Worm (Caenorhabditis elegans) whole organism, L3 larva: ENCODE data around the gene sph-1.

Source experiments
- R02D3.7 ChIP-seq: fragments of 150-350 bp; optimal IDR thresholded peaks from 2 replicates; lab custom pipeline; 2014; ENCODE audit warnings: missing biosample characterization, missing genetic modification characterization
- ama-1 ChIP-seq: fragments of 150-350 bp; optimal IDR thresholded peaks from 2 replicates; lab custom pipeline; 2018
- ceh-28 ChIP-seq: fragments of 150-350 bp; optimal IDR thresholded peaks from 2 replicates; lab custom pipeline; 2014; ENCODE audit warnings: missing biosample characterization, missing genetic modification reagents, missing genetic modification characterization
- ceh-82 ChIP-seq: fragments of 150-350 bp; optimal IDR thresholded peaks from 2 replicates; lab custom pipeline; 2014; ENCODE audit warnings: missing biosample characterization, missing genetic modification characterization
- egl-27 ChIP-seq: sonication (generic microtip); optimal IDR thresholded peaks from 4 replicates; lab custom pipeline; 2017; ENCODE audit warnings: missing biosample characterization, missing genetic modification reagents, missing genetic modification characterization
- egl-5 ChIP-seq: fragments of 150-350 bp; optimal IDR thresholded peaks from 2 replicates; lab custom pipeline; 2017; ENCODE audit warnings: missing biosample characterization, missing genetic modification reagents, missing genetic modification characterization, inconsistent platforms
- elt-1 ChIP-seq: fragments of 150-350 bp; optimal IDR thresholded peaks from 2 replicates; lab custom pipeline; 2014; ENCODE audit warnings: missing biosample characterization, missing genetic modification characterization
- elt-2 ChIP-seq: sonication (generic microtip); optimal IDR thresholded peaks from 2 replicates; lab custom pipeline; 2016; ENCODE audit warnings: missing genetic modification reagents, mild to moderate bottlenecking, missing genetic modification characterization, missing compliant biosample characterization
- eor-1 ChIP-seq, 2 experiments: fragments of 150-350 bp; optimal IDR thresholded peaks; 2 replicates each; lab custom pipeline; 2014 to 2018; ENCODE audit warnings: missing biosample characterization in 2 of 2, missing genetic modification characterization in 2 of 2
- fkh-10 ChIP-seq: sonication (generic microtip); optimal IDR thresholded peaks from 2 replicates; lab custom pipeline; 2017; ENCODE audit warnings: missing biosample characterization, missing genetic modification reagents, missing genetic modification characterization
- fkh-2 ChIP-seq: fragments of 150-350 bp; optimal IDR thresholded peaks from 2 replicates; lab custom pipeline; 2014; ENCODE audit warnings: missing biosample characterization, missing genetic modification reagents, missing genetic modification characterization
- fos-1 ChIP-seq: fragments of 150-350 bp; optimal IDR thresholded peaks from 2 replicates; lab custom pipeline; 2014; ENCODE audit warnings: missing biosample characterization, missing genetic modification characterization
- hmg-11 ChIP-seq: sonication (generic microtip); optimal IDR thresholded peaks from 2 replicates; lab custom pipeline; 2016; ENCODE audit warnings: missing genetic modification characterization, missing compliant biosample characterization
- jun-1 ChIP-seq: fragments of 150-350 bp; optimal IDR thresholded peaks from 2 replicates; lab custom pipeline; 2014; ENCODE audit warnings: missing biosample characterization, missing genetic modification reagents, missing genetic modification characterization
- lin-15B ChIP-seq: fragments of 150-350 bp; optimal IDR thresholded peaks from 2 replicates; lab custom pipeline; 2014; ENCODE audit warnings: missing biosample characterization, missing genetic modification characterization
- lin-39 ChIP-seq: fragments of 150-350 bp; optimal IDR thresholded peaks from 2 replicates; lab custom pipeline; 2018; ENCODE audit warnings: missing biosample characterization, missing genetic modification reagents, missing genetic modification characterization
- mdl-1 ChIP-seq: fragments of 150-350 bp; optimal IDR thresholded peaks from 2 replicates; lab custom pipeline; 2014; ENCODE audit warnings: missing biosample characterization, missing genetic modification characterization
- nhr-12 ChIP-seq: fragments of 150-350 bp; optimal IDR thresholded peaks from 2 replicates; lab custom pipeline; 2014; ENCODE audit warnings: missing biosample characterization, missing genetic modification characterization
- nhr-23 ChIP-seq: fragments of 150-350 bp; optimal IDR thresholded peaks from 2 replicates; lab custom pipeline; 2014; ENCODE audit warnings: missing biosample characterization, missing genetic modification reagents, missing genetic modification characterization
- nhr-25 ChIP-seq: sonication (generic microtip); optimal IDR thresholded peaks from 2 replicates; lab custom pipeline; 2017; ENCODE audit warnings: missing biosample characterization, missing genetic modification characterization
- nhr-28 ChIP-seq: fragments of 150-350 bp; optimal IDR thresholded peaks from 2 replicates; lab custom pipeline; 2014; ENCODE audit warnings: missing biosample characterization, missing genetic modification characterization
- nhr-43 ChIP-seq: sonication (generic microtip); optimal IDR thresholded peaks from 2 replicates; lab custom pipeline; 2016; ENCODE audit warnings: mild to moderate bottlenecking, missing genetic modification characterization, missing compliant biosample characterization; ENCODE audit not compliant: poor library complexity, severe bottlenecking
- nhr-67 ChIP-seq: fragments of 150-350 bp; optimal IDR thresholded peaks from 2 replicates; lab custom pipeline; 2014; ENCODE audit warnings: missing biosample characterization, missing genetic modification characterization
- nhr-76 ChIP-seq: fragments of 150-350 bp; sonication (generic microtip); optimal IDR thresholded peaks from 5 replicates; lab custom pipeline; 2014; ENCODE audit warnings: missing biosample characterization, missing genetic modification characterization
- nhr-77 ChIP-seq: fragments of 150-350 bp; optimal IDR thresholded peaks from 2 replicates; lab custom pipeline; 2014; ENCODE audit warnings: missing biosample characterization, missing genetic modification characterization
- pha-4 ChIP-seq: fragments of 150-350 bp; optimal IDR thresholded peaks from 2 replicates; lab custom pipeline; 2014; ENCODE audit warnings: missing biosample characterization, missing genetic modification reagents, missing genetic modification characterization
- pqm-1 ChIP-seq: fragments of 150-350 bp; optimal IDR thresholded peaks from 2 replicates; lab custom pipeline; 2017; ENCODE audit warnings: missing biosample characterization, missing genetic modification characterization, inconsistent platforms
- sea-2 ChIP-seq: fragments of 150-350 bp; sonication (generic microtip); optimal IDR thresholded peaks from 4 replicates; lab custom pipeline; 2014; ENCODE audit warnings: missing biosample characterization, missing genetic modification reagents, missing genetic modification characterization
- skn-1 ChIP-seq: fragments of 150-350 bp; optimal IDR thresholded peaks from 2 replicates; lab custom pipeline; 2014; ENCODE audit warnings: missing biosample characterization, missing genetic modification characterization
- snpc-4 ChIP-seq: fragments of 150-350 bp; optimal IDR thresholded peaks from 2 replicates; lab custom pipeline; 2014; ENCODE audit warnings: missing biosample characterization, missing genetic modification characterization
- tbx-2 ChIP-seq: sonication (generic microtip); optimal IDR thresholded peaks from 2 replicates; lab custom pipeline; 2016; ENCODE audit warnings: mild to moderate bottlenecking, missing genetic modification characterization, missing compliant biosample characterization
- unc-62 ChIP-seq: fragments of 150-350 bp; sonication (generic microtip); optimal IDR thresholded peaks from 4 replicates; lab custom pipeline; 2014; ENCODE audit warnings: missing biosample characterization, missing genetic modification reagents, missing genetic modification characterization
- ztf-11 ChIP-seq: fragments of 150-350 bp; optimal IDR thresholded peaks from 2 replicates; lab custom pipeline; 2014; ENCODE audit warnings: missing biosample characterization, missing genetic modification characterization
- ztf-4 ChIP-seq: fragments of 150-350 bp; optimal IDR thresholded peaks from 2 replicates; lab custom pipeline; 2014; ENCODE audit warnings: missing biosample characterization, missing genetic modification characterization

The sph-1 gene

ce11 chrIV:8157161-8157560, 23.8 kb upstream of the sph-1 start, which contains the start of gene B0218.5:
B0218.5 (minus strand) TSS chrIV:8157261.
- no peak for TF ChIP-seq egl-27
- TF ChIP-seq nhr-12 (tag; lab: Kevin White, UChicago): no peak
- TF ChIP-seq lin-39 (tag; lab: Kevin White, UChicago): no peak
- TF ChIP-seq elt-1 (tag; lab: Kevin White, UChicago): no peak
- no peak for TF ChIP-seq R02D3.7 (tag; lab: Kevin White, UChicago)
- TF ChIP-seq nhr-23 (tag; lab: Kevin White, UChicago): no peak
- no peak for TF ChIP-seq fkh-10 (GFP tag; lab: Kevin White, UChicago)
- TF ChIP-seq nhr-76 (tag; lab: Kevin White, UChicago): no peak
- no peak for TF ChIP-seq tbx-2
- no peak for TF ChIP-seq pha-4
- TF ChIP-seq ztf-4 (tag; lab: Kevin White, UChicago): no peak
- no peak for TF ChIP-seq nhr-67 (tag; lab: Kevin White, UChicago)
- no peak for TF ChIP-seq unc-62 (GFP tag; lab: Kevin White, UChicago)

- peak; percentile 16 for TF ChIP-seq pqm-1 (tag; lab: Kevin White, UChicago)
- no peak for TF ChIP-seq unc-62 (GFP tag; lab: Kevin White, UChicago)
- TF ChIP-seq sea-2 (GFP tag; lab: Kevin White, UChicago): no peak
- TF ChIP-seq nhr-77: no peak
- TF ChIP-seq egl-27: no peak
- no peak for TF ChIP-seq skn-1 (tag; lab: Kevin White, UChicago)
These were observed 21.6 kb upstream of the sph-1 start for ce11 chrIV:8154966-8155365.

ce11 chrIV:8153163-8153562, 19.8 kb upstream of the sph-1 start:
- no peak for TF ChIP-seq fkh-2 (tag; lab: Kevin White, UChicago)
- no peak for TF ChIP-seq lin-39 (tag; lab: Kevin White, UChicago)
- no peak for TF ChIP-seq nhr-43 (tag; lab: Kevin White, UChicago)
- TF ChIP-seq nhr-23 (tag; lab: Kevin White, UChicago): no peak
- TF ChIP-seq sea-2 (GFP tag; lab: Kevin White, UChicago): no peak
- TF ChIP-seq nhr-77: no peak
- no peak for TF ChIP-seq ceh-82
- no peak for TF ChIP-seq nhr-12 (tag; lab: Kevin White, UChicago)
- TF ChIP-seq ztf-11 (tag; lab: Kevin White, UChicago): no peak
- TF ChIP-seq lin-15B (tag; lab: Kevin White, UChicago): no peak
- no peak for TF ChIP-seq skn-1 (tag; lab: Kevin White, UChicago)

- no peak for TF ChIP-seq nhr-12 (tag; lab: Kevin White, UChicago)
- TF ChIP-seq egl-27: no peak
- no peak for TF ChIP-seq snpc-4 (tag; lab: Kevin White, UChicago)
- TF ChIP-seq elt-2 (tag; lab: Kevin White, UChicago): peak; percentile 54
- TF ChIP-seq hmg-11: no peak
- peak; percentile 57 for TF ChIP-seq pqm-1 (tag; lab: Kevin White, UChicago)
- TF ChIP-seq ama-1 (lab: Kevin White, UChicago): no peak
- no peak for TF ChIP-seq fos-1 (tag; lab: Kevin White, UChicago)
These were observed 19.3 kb upstream of the sph-1 start for ce11 chrIV:8152688-8153087.

ce11 chrIV:8152145-8152544, 18.8 kb upstream of the sph-1 start, which contains the start of gene faah-2:
faah-2 (plus strand) TSS chrIV:8152445.
- TF ChIP-seq skn-1 (tag; lab: Kevin White, UChicago) (no peak), hmg-11 (no peak), lin-15B (tag; lab: Kevin White, UChicago) (no peak), ceh-28 (tag; lab: Kevin White, UChicago) (no peak), nhr-77 (no peak), nhr-28 (tag; lab: Kevin White, UChicago) (no peak), ztf-11 (tag; lab: Kevin White, UChicago) (no peak)

ce11 chrIV:8151721-8152120, 18.4 kb upstream of the sph-1 start:
- no peak for TF ChIP-seq lin-39 (tag; lab: Kevin White, UChicago)
- no peak for TF ChIP-seq egl-27
- peak; percentile 46 for TF ChIP-seq pha-4
- TF ChIP-seq elt-2 (tag; lab: Kevin White, UChicago): peak; percentile 92
- TF ChIP-seq tbx-2: no peak
- TF ChIP-seq mdl-1 (tag; lab: Kevin White, UChicago): no peak
- peak; percentile 20 for TF ChIP-seq jun-1 (tag; lab: Kevin White, UChicago)
- TF ChIP-seq nhr-25 (tag; lab: Kevin White, UChicago): no peak
- TF ChIP-seq skn-1 (tag; lab: Kevin White, UChicago): no peak
- TF ChIP-seq egl-5 (tag; lab: Kevin White, UChicago): no peak
- TF ChIP-seq eor-1 (tag; optimal IDR thresholded peaks at IDR 0.05; lab: Kevin White, UChicago): no peak
- no peak for TF ChIP-seq nhr-43 (tag; lab: Kevin White, UChicago)
- TF ChIP-seq nhr-12 (tag; lab: Kevin White, UChicago): no peak
- no peak for TF ChIP-seq fkh-10 (GFP tag; lab: Kevin White, UChicago)
- TF ChIP-seq pqm-1 (tag; lab: Kevin White, UChicago): peak; percentile 95
- no peak for TF ChIP-seq ceh-82
